Fruit fly (Drosophila melanogaster) whole organism, pupa: ENCODE data around the gene sol.

ENCODE experiments used
- CG10348 ChIP-seq: fragments of 200-800 bp; sonication (Bioruptor generic); IDR thresholded peaks from 2 replicates; pipeline ENCODE4 v1.3.6; 2022; ENCODE audit warnings: missing biosample characterization, missing genetic modification characterization
- CG12605 ChIP-seq: fragments of 200-800 bp; sonication (Bioruptor generic); IDR thresholded peaks from 2 replicates; pipeline ENCODE4 v1.3.6; 2022; ENCODE audit warnings: missing biosample characterization, missing genetic modification characterization
- CG13204 ChIP-seq: fragments of 200-800 bp; sonication (Bioruptor generic); optimal IDR thresholded peaks from 2 replicates; lab custom pipeline; 2018; ENCODE audit warnings: missing biosample characterization, mild to moderate bottlenecking, missing genetic modification characterization, moderate library complexity
- CG14655 ChIP-seq: fragments of 200-800 bp; sonication (Bioruptor generic); optimal IDR thresholded peaks from 3 replicates; lab custom pipeline; 2017; ENCODE audit warnings: mild to moderate bottlenecking, missing biosample characterization, missing genetic modification reagents, missing genetic modification characterization
- CG15710 ChIP-seq: fragments of 200-800 bp; sonication (Bioruptor generic); optimal IDR thresholded peaks from 2 replicates; lab custom pipeline; 2018; ENCODE audit warnings: missing biosample characterization, mild to moderate bottlenecking, missing genetic modification characterization, moderate library complexity
- CG17806 ChIP-seq: fragments of 200-800 bp; sonication (Bioruptor generic); optimal IDR thresholded peaks from 2 replicates; lab custom pipeline; 2018; ENCODE audit warnings: missing biosample characterization, mild to moderate bottlenecking, missing genetic modification characterization, moderate library complexity
- CG32121 ChIP-seq: fragments of 200-800 bp; sonication (Bioruptor generic); IDR thresholded peaks from 2 replicates; pipeline ENCODE4 v1.3.6; 2022; ENCODE audit warnings: missing biosample characterization, missing genetic modification characterization
- CG34367 ChIP-seq: fragments of 200-800 bp; sonication (Bioruptor generic); optimal IDR thresholded peaks from 2 replicates; lab custom pipeline; 2018; ENCODE audit warnings: missing biosample characterization, mild to moderate bottlenecking, missing genetic modification characterization
- CG4496 ChIP-seq: fragments of 200-800 bp; sonication (Bioruptor generic); IDR thresholded peaks from 3 replicates; pipeline ENCODE4 v1.3.6; 2022; ENCODE audit warnings: missing biosample characterization, missing genetic modification characterization
- CG8159 ChIP-seq: fragments of 200-800 bp; sonication (Bioruptor generic); optimal IDR thresholded peaks from 3 replicates; lab custom pipeline; 2018; ENCODE audit warnings: missing biosample characterization, mild to moderate bottlenecking, missing genetic modification characterization, moderate library complexity
- CG8301 ChIP-seq: fragments of 200-800 bp; sonication (Bioruptor generic); optimal IDR thresholded peaks from 2 replicates; lab custom pipeline; 2018; ENCODE audit warnings: missing biosample characterization, mild to moderate bottlenecking, missing genetic modification characterization
- CG9948 ChIP-seq: fragments of 200-800 bp; sonication (Bioruptor generic); optimal IDR thresholded peaks from 2 replicates; lab custom pipeline; 2018; ENCODE audit warnings: missing biosample characterization, mild to moderate bottlenecking, missing genetic modification characterization, moderate library complexity
- D1 ChIP-seq: fragments of 200-800 bp; sonication (Bioruptor generic); optimal IDR thresholded peaks from 2 replicates; lab custom pipeline; 2018; ENCODE audit warnings: missing biosample characterization, mild to moderate bottlenecking, missing genetic modification characterization, moderate library complexity
- EcR ChIP-seq: fragments of 200-800 bp; sonication (Bioruptor generic); optimal IDR thresholded peaks from 3 replicates; lab custom pipeline; 2019; ENCODE audit warnings: missing biosample characterization, missing genetic modification characterization, mild to moderate bottlenecking, moderate library complexity, missing genetic modification reagents
- Ets98B ChIP-seq: fragments of 200-800 bp; sonication (Bioruptor generic); IDR thresholded peaks from 2 replicates; pipeline ENCODE4 v1.3.6; 2022; ENCODE audit warnings: missing biosample characterization, missing genetic modification characterization
- Pif1A ChIP-seq: fragments of 200-800 bp; sonication (Bioruptor generic); optimal IDR thresholded peaks from 3 replicates; lab custom pipeline; 2016; ENCODE audit warnings: missing biosample characterization, missing genetic modification characterization
- Pif1B ChIP-seq: fragments of 200-800 bp; sonication (Bioruptor generic); optimal IDR thresholded peaks from 3 replicates; lab custom pipeline; 2016; ENCODE audit warnings: missing biosample characterization, missing genetic modification characterization
- Snoo ChIP-seq: fragments of 200-800 bp; sonication (Bioruptor generic); optimal IDR thresholded peaks from 3 replicates; lab custom pipeline; 2017; ENCODE audit warnings: missing biosample characterization, mild to moderate bottlenecking, missing genetic modification characterization, inconsistent platforms
- fd96Ca ChIP-seq: fragments of 200-800 bp; sonication (Bioruptor generic); IDR thresholded peaks from 3 replicates; pipeline ENCODE4 v1.3.6; 2022; ENCODE audit warnings: missing biosample characterization, missing genetic modification characterization
- gl ChIP-seq: fragments of 200-800 bp; sonication (Bioruptor generic); optimal IDR thresholded peaks from 2 replicates; lab custom pipeline; 2018; ENCODE audit warnings: missing biosample characterization, mild to moderate bottlenecking, missing genetic modification characterization
- rn ChIP-seq: fragments of 200-800 bp; sonication (Bioruptor generic); IDR thresholded peaks from 2 replicates; pipeline ENCODE4 v1.3.6; 2022; ENCODE audit warnings: missing biosample characterization, missing genetic modification characterization

Gene sol

DNA sequence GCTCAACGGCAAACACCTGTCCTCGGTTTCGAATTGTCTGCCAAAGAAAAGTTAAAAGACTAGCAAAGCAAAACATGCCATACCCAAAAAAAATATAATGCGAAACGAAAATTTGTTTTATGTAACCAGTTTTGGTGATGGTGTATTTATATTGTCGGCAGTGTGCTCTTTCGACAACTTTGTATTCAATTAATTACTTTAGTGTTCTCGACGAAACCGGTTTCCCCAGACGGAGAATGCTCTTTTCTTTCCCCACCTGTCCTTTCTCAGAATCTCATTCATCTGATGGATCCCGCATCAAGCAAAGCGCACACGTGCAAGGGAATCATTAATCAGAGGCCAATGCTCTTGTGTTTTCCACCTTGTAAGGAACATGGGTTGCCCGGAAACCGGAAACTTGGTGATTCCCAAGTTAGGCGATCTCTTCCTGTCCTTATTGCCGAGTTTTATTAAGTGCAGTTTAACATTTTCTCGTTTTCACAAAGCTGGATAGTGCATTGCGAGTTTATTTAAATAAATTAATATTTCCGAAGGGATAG lies 28.3 kb downstream of the sol start:
- TF ChIP-seq CG34367 (tag; lab: Kevin White, UChicago) (no peak), EcR (GFP tag; lab: Kevin White, UChicago) (peak; percentile 87), CG15710 (tag; lab: Kevin White, UChicago) (no peak), CG8159 (tag; lab: Kevin White, UChicago) (no peak)
- TF ChIP-seq, all 21 proteins: peak for 1

dm6 chrX:21387695-21388094 lies 37.6 kb downstream of the sol start, which contains the start of gene Ddx56:
Ddx56 (minus strand) TSS chrX:21387946.
- TF ChIP-seq CG13204 (GFP tag; lab: Kevin White, UChicago) (no peak), CG14655 (no peak), Ets98B (GFP tag; lab: Robert Waterston, UW) (no peak), CG34367 (tag; lab: Kevin White, UChicago) (no peak), gl (tag; lab: Kevin White, UChicago) (no peak), CG12605 (GFP tag; lab: Robert Waterston, UW) (no peak), CG8159 (tag; lab: Kevin White, UChicago) (no peak), CG32121 (GFP tag; lab: Robert Waterston, UW) (no peak), Snoo (no peak)

DNA sequence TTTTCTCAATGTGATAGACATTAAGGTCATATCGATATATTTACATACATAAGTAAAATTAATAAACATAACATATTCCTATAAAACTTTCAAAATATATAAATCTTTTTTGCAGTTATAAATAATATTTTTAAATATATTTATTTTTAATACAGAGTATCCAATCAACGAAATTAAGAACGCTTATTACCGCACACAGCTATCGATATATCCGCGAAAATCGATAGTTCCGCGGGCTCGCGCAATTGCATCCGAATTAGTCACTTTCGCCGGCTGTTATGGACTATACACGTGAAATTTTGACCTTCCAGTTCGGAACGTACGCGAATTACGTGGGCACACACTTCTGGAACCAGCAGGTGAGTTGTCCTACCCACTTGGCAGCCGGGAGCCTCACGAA lies 38.7 kb downstream of the sol start, which contains the start of gene mst:
mst (plus strand) TSS at position 244 of the 400 bp plus-strand sequence.
- no peak for TF ChIP-seq Pif1B
- TF ChIP-seq gl (tag; lab: Kevin White, UChicago), result no peak
- TF ChIP-seq CG13204 (GFP tag; lab: Kevin White, UChicago), result no peak
- TF ChIP-seq CG14655, result no peak
- no peak for TF ChIP-seq fd96Ca
- TF ChIP-seq D1, result no peak
- no peak for TF ChIP-seq CG9948 (tag; lab: Kevin White, UChicago)
- no peak for TF ChIP-seq CG12605 (GFP tag; lab: Robert Waterston, UW)
- TF ChIP-seq CG34367 (tag; lab: Kevin White, UChicago), result no peak
- no peak for TF ChIP-seq EcR (GFP tag; lab: Kevin White, UChicago)
- TF ChIP-seq CG17806 (tag; lab: Kevin White, UChicago), result no peak
- TF ChIP-seq CG8301, result no peak
- TF ChIP-seq CG4496 (GFP tag; lab: Robert Waterston, UW), result no peak
- no peak for TF ChIP-seq Ets98B (GFP tag; lab: Robert Waterston, UW)
- no peak for TF ChIP-seq CG15710 (tag; lab: Kevin White, UChicago)
- no peak for TF ChIP-seq rn (GFP tag; lab: Robert Waterston, UW)
- TF ChIP-seq CG10348 (GFP tag; lab: Robert Waterston, UW), result no peak
- TF ChIP-seq CG32121 (GFP tag; lab: Robert Waterston, UW), result no peak
- TF ChIP-seq Snoo, result no peak

dm6 chrX:21396860-21397459 lies 46.9 kb downstream of the sol start, which contains the start of gene lcs:
lcs (minus strand) TSS chrX:21397316.
- no peak for TF ChIP-seq Pif1A (GFP tag; lab: Kevin White, UChicago)
- TF ChIP-seq CG9948 (tag; lab: Kevin White, UChicago), result no peak
- TF ChIP-seq CG13204 (GFP tag; lab: Kevin White, UChicago), result no peak
- TF ChIP-seq CG8159 (tag; lab: Kevin White, UChicago), result no peak
- TF ChIP-seq CG14655, result no peak
- no peak for TF ChIP-seq EcR (GFP tag; lab: Kevin White, UChicago)
- TF ChIP-seq gl (tag; lab: Kevin White, UChicago), result no peak
- TF ChIP-seq CG15710 (tag; lab: Kevin White, UChicago), result no peak
- no peak for TF ChIP-seq CG8301
- TF ChIP-seq Pif1B, result no peak
- TF ChIP-seq CG34367 (tag; lab: Kevin White, UChicago), result no peak
- TF ChIP-seq CG17806 (tag; lab: Kevin White, UChicago), result no peak
- no peak for TF ChIP-seq rn (GFP tag; lab: Robert Waterston, UW)
- TF ChIP-seq CG4496 (GFP tag; lab: Robert Waterston, UW), result no peak
- TF ChIP-seq D1, result no peak

DNA sequence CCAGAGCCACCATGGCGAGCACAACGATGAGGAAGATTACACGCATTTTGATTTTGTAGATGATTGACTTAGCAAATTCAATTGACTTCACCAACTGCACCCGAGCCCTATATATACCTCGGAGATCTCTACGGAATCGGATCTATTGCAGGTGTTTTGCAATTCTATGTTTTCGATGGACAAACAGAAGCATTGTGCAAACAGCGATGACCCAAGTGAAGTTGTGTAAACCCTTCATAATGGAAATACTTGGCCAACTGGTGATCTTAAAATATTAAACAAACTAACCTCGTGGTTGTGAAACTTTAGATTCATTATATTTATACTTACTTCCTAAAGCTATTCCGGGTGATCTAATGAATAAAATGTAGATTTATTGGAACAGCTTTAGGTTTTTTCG lies 52.6 kb downstream of the sol start, which contains the start of gene whe:
whe (minus strand) TSS at position 101 of the 400 bp plus-strand sequence.
- TF ChIP-seq CG4496 (GFP tag; lab: Robert Waterston, UW) (no peak), EcR (GFP tag; lab: Kevin White, UChicago) (no peak), gl (tag; lab: Kevin White, UChicago) (no peak), rn (GFP tag; lab: Robert Waterston, UW) (no peak), CG14655 (no peak), D1 (no peak), Ets98B (GFP tag; lab: Robert Waterston, UW) (no peak), CG12605 (GFP tag; lab: Robert Waterston, UW) (no peak), CG13204 (GFP tag; lab: Kevin White, UChicago) (no peak), CG34367 (tag; lab: Kevin White, UChicago) (no peak), fd96Ca (no peak), Pif1B (no peak), CG8301 (no peak), CG17806 (tag; lab: Kevin White, UChicago) (no peak), Snoo (no peak), Pif1A (GFP tag; lab: Kevin White, UChicago) (no peak), CG8159 (tag; lab: Kevin White, UChicago) (no peak), CG10348 (GFP tag; lab: Robert Waterston, UW) (no peak), CG15710 (tag; lab: Kevin White, UChicago) (no peak)
